Worm (Caenorhabditis elegans) whole organism, L4 larva: ENCODE results near the gene C07A12.18.
A peak's percentile ranks its signal among the peaks of the same experiment; 100 is the strongest.

Experiments used
- F49E8.2 ChIP-seq: sonication (generic microtip); optimal IDR thresholded peaks from 2 replicates; lab custom pipeline; 2016; ENCODE audit warnings: missing compliant biosample characterization, mild to moderate bottlenecking, missing genetic modification characterization, borderline replicate concordance
- T20F7.1 ChIP-seq: fragments of 200-800 bp; sonication (Bioruptor generic); optimal IDR thresholded peaks from 2 replicates; lab custom pipeline; 2018; ENCODE audit warnings: mild to moderate bottlenecking, missing genetic modification characterization, missing compliant biosample characterization
- T26A8.4 ChIP-seq: fragments of 200-800 bp; sonication (Bioruptor generic); IDR thresholded peaks from 2 replicates; pipeline ENCODE4 v1.3.6; 2022; ENCODE audit warnings: missing genetic modification characterization, missing compliant biosample characterization
- aha-1 ChIP-seq: fragments of 150-350 bp; peaks from one replicate; lab custom pipeline; 2014; ENCODE audit warnings: missing biosample characterization, missing genetic modification characterization
- aly-2 ChIP-seq: sonication (generic microtip); optimal IDR thresholded peaks from 2 replicates; lab custom pipeline; 2018; ENCODE audit warnings: missing biosample characterization, missing genetic modification characterization
- ama-1 ChIP-seq: fragments of 150-350 bp; optimal IDR thresholded peaks from 2 replicates; lab custom pipeline; 2014; ENCODE audit warnings: inconsistent platforms, mixed read lengths
- ceh-82 ChIP-seq: sonication (generic microtip); optimal IDR thresholded peaks from 2 replicates; lab custom pipeline; 2017; ENCODE audit warnings: missing biosample characterization, missing genetic modification characterization
- cey-2 ChIP-seq: sonication (generic microtip); optimal IDR thresholded peaks from 3 replicates; lab custom pipeline; 2017; ENCODE audit warnings: missing genetic modification characterization, mild to moderate bottlenecking, missing compliant biosample characterization, antibody characterized with exemption, borderline replicate concordance; ENCODE audit not compliant: insufficient read depth
- daf-12 ChIP-seq: fragments of 150-350 bp; optimal IDR thresholded peaks from 2 replicates; lab custom pipeline; 2014; ENCODE audit warnings: missing biosample characterization, missing genetic modification reagents, missing genetic modification characterization
- daf-16 ChIP-seq, 3 experiments: sonication (generic microtip); optimal IDR thresholded peaks; 2 replicates each; lab custom pipeline; 2016 to 2017; ENCODE audit warnings: missing genetic modification characterization in 3 of 3, missing genetic modification reagents in 3 of 3, mild to moderate bottlenecking in 2 of 3, missing compliant biosample characterization in 2 of 3, missing biosample characterization in 1 of 3, moderate library complexity in 1 of 3
- dve-1 ChIP-seq: sonication (generic microtip); optimal IDR thresholded peaks from 2 replicates; lab custom pipeline; 2017; ENCODE audit warnings: antibody characterized with exemption, mild to moderate bottlenecking, missing genetic modification characterization, missing compliant biosample characterization; ENCODE audit not compliant: insufficient read depth
- egl-43 ChIP-seq: fragments of 200-800 bp; sonication (Bioruptor generic); IDR thresholded peaks from 2 replicates; pipeline ENCODE4 v1.3.6; 2022; ENCODE audit warnings: missing genetic modification reagents, missing genetic modification characterization, missing compliant biosample characterization
- gei-8 ChIP-seq: fragments of 200-800 bp; sonication (Bioruptor generic); optimal IDR thresholded peaks from 2 replicates; lab custom pipeline; 2018; ENCODE audit warnings: mild to moderate bottlenecking, missing genetic modification characterization, missing compliant biosample characterization
- hif-1 ChIP-seq, 2 experiments: sonication (generic microtip); optimal IDR thresholded peaks; 2 replicates each; lab custom pipeline; 2016 to 2017; ENCODE audit warnings: missing compliant biosample characterization in 2 of 2, missing genetic modification characterization in 2 of 2, missing genetic modification reagents in 2 of 2, missing genotype in 2 of 2, mild to moderate bottlenecking in 1 of 2
- hlh-11 ChIP-seq: fragments of 200-800 bp; sonication (Bioruptor generic); optimal IDR thresholded peaks from 2 replicates; lab custom pipeline; 2018; ENCODE audit warnings: mild to moderate bottlenecking, missing genetic modification characterization, missing compliant biosample characterization
- hlh-30 ChIP-seq: sonication (generic microtip); optimal IDR thresholded peaks from 2 replicates; lab custom pipeline; 2017; ENCODE audit warnings: antibody characterized with exemption, mild to moderate bottlenecking, missing genetic modification characterization, missing compliant biosample characterization; ENCODE audit not compliant: insufficient read depth
- hmg-1.1 ChIP-seq: fragments of 200-800 bp; sonication (Bioruptor generic); IDR thresholded peaks from 2 replicates; pipeline ENCODE4 v1.3.6; 2022; ENCODE audit warnings: missing genetic modification reagents, missing genetic modification characterization, missing compliant biosample characterization
- lin-1 ChIP-seq: fragments of 200-800 bp; sonication (Bioruptor generic); IDR thresholded peaks from 2 replicates; pipeline ENCODE4 v1.3.6; 2022; ENCODE audit warnings: missing genetic modification reagents, missing genetic modification characterization, missing compliant biosample characterization
- lin-39 ChIP-seq: fragments of 150-350 bp; optimal IDR thresholded peaks from 2 replicates; lab custom pipeline; 2014; ENCODE audit warnings: missing biosample characterization, missing genetic modification reagents, missing genetic modification characterization
- lsy-2 ChIP-seq, 2 experiments: fragments of 150-350 bp in 1 of 2; sonication (generic microtip) in 1 of 2; optimal IDR thresholded peaks; 2 replicates each; lab custom pipeline; 2014 to 2017; ENCODE audit warnings: missing biosample characterization in 2 of 2, missing genetic modification characterization in 2 of 2
- mdl-1 ChIP-seq, 2 experiments: fragments of 150-350 bp in 1 of 2; sonication (generic microtip) in 1 of 2; optimal IDR thresholded peaks; 2 replicates each; lab custom pipeline; 2014 to 2017; ENCODE audit warnings: missing biosample characterization in 2 of 2, missing genetic modification characterization in 2 of 2
- mep-1 ChIP-seq: fragments of 150-350 bp; sonication (generic microtip); optimal IDR thresholded peaks from 3 replicates; lab custom pipeline; 2014; ENCODE audit warnings: missing biosample characterization, missing genetic modification characterization
- mes-2 ChIP-seq: sonication (generic microtip); optimal IDR thresholded peaks from 2 replicates; lab custom pipeline; 2016; ENCODE audit warnings: missing genotype, mild to moderate bottlenecking, missing genetic modification characterization, missing compliant biosample characterization; ENCODE audit not compliant: poor library complexity, severe bottlenecking
- mxl-3 ChIP-seq: fragments of 200-800 bp; sonication (Bioruptor generic); optimal IDR thresholded peaks from 2 replicates; lab custom pipeline; 2018; ENCODE audit warnings: mild to moderate bottlenecking, missing genetic modification characterization, missing compliant biosample characterization
- nhr-10 ChIP-seq: fragments of 150-350 bp; optimal IDR thresholded peaks from 2 replicates; lab custom pipeline; 2014; ENCODE audit warnings: missing biosample characterization, missing genetic modification characterization
- nhr-25 ChIP-seq: sonication (generic microtip); optimal IDR thresholded peaks from 2 replicates; lab custom pipeline; 2017; ENCODE audit warnings: missing genetic modification characterization, mild to moderate bottlenecking, missing compliant biosample characterization, antibody characterized with exemption, moderate library complexity, borderline replicate concordance; ENCODE audit not compliant: insufficient read depth
- nhr-28 ChIP-seq: fragments of 150-350 bp; optimal IDR thresholded peaks from 2 replicates; lab custom pipeline; 2014; ENCODE audit warnings: missing biosample characterization, missing genetic modification characterization
- nhr-48 ChIP-seq: sonication (generic microtip); optimal IDR thresholded peaks from 2 replicates; lab custom pipeline; 2016; ENCODE audit warnings: mild to moderate bottlenecking, missing genetic modification characterization, missing compliant biosample characterization
- nhr-6 ChIP-seq: fragments of 150-350 bp; optimal IDR thresholded peaks from 2 replicates; lab custom pipeline; 2014; ENCODE audit warnings: missing biosample characterization, missing genetic modification characterization
- rbr-2 ChIP-seq: sonication (generic microtip); optimal IDR thresholded peaks from 2 replicates; lab custom pipeline; 2016; ENCODE audit warnings: missing genotype, missing genetic modification characterization, missing compliant biosample characterization
- sdz-12 ChIP-seq: fragments of 200-800 bp; sonication (Bioruptor generic); optimal IDR thresholded peaks from 2 replicates; lab custom pipeline; 2018; ENCODE audit warnings: mild to moderate bottlenecking, missing genetic modification characterization, missing compliant biosample characterization
- snpc-4 ChIP-seq: fragments of 150-350 bp; optimal IDR thresholded peaks from 2 replicates; lab custom pipeline; 2014; ENCODE audit warnings: missing biosample characterization, missing genetic modification characterization
- spr-3 ChIP-seq: fragments of 200-800 bp; sonication (Bioruptor generic); optimal IDR thresholded peaks from 2 replicates; lab custom pipeline; 2018; ENCODE audit warnings: mild to moderate bottlenecking, missing genetic modification characterization, missing compliant biosample characterization
- tra-1 ChIP-seq: fragments of 200-800 bp; sonication (Bioruptor generic); IDR thresholded peaks from 2 replicates; pipeline ENCODE4 v1.3.6; 2022; ENCODE audit warnings: missing genetic modification reagents, missing genetic modification characterization, missing compliant biosample characterization
- unc-130 ChIP-seq: sonication (generic microtip); optimal IDR thresholded peaks from 2 replicates; lab custom pipeline; 2016; ENCODE audit warnings: missing genetic modification reagents, missing genetic modification characterization, missing compliant biosample characterization
- unc-39 ChIP-seq: sonication (generic microtip); optimal IDR thresholded peaks from 2 replicates; lab custom pipeline; 2017; ENCODE audit warnings: missing biosample characterization, missing genetic modification characterization
- unc-62 ChIP-seq, 3 experiments: fragments of 150-350 bp in 1 of 3; sonication (generic microtip); optimal IDR thresholded peaks in 2 of 3; peaks in 1 of 3; 1 replicate in 1 of 3; 2 replicates in 2 of 3; lab custom pipeline; 2014 to 2017; ENCODE audit warnings: missing biosample characterization in 3 of 3, missing genetic modification characterization in 3 of 3, missing genetic modification reagents in 3 of 3, missing genotype in 1 of 3
- zag-1 ChIP-seq: fragments of 150-350 bp; optimal IDR thresholded peaks from 2 replicates; lab custom pipeline; 2014; ENCODE audit warnings: missing biosample characterization, missing genetic modification characterization

Gene C07A12.18

DNA sequence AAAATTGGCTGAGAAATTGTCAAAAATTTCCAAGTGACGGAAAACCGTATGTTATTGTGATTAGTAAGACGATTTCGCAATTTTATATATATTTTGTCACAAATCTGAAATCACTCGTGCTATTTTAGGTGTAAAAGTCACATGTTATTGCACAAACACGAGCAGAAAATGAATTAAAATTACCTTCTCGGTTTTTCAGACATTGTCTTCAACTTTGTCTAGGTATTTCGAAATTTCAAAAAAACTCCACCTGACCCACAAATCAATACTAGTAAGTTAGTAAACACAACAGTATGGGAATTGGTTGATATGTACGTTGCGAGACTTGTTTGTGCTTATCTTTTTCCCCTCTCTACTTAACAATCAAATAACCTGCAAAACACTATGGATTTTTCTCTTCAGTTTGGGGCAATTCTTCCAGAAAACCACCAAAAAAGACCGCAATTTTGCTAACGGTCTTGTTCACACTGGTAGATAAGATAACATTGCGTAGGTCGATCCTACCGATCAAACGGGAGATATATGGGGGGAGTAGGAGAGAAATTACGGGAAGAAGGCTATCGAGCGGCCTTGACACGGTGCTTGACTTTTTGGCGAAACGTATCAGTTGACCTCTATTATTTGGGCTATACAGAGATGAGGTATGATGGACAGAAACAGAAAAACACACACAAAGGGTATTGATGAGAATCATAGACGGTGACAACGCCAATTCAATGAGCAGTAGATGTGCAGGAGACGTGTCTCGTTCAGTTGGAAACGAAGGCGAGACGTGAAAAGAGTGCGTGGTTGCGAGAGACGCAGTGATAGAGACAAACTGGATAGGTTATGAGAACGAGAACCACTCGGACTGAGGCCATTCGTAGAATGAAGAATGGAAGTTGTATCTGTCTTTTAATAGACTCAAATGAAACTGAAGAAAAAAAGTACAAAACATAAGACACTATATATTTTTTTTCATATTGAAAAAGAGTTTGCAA, 27.6 kb downstream of the C07A12.18 start, which contains the start of gene C07A12.7:
Gene C07A12.7 (minus strand): TSS at position 308 of the 980 bp plus-strand sequence.
- TF ChIP-seq gei-8 (GFP tag; lab: Kevin White, UChicago) (no peak), lsy-2 (tag; optimal IDR thresholded peaks at IDR 0.05; lab: Kevin White, UChicago) (peak in 1 of 2 experiments; percentile 25), spr-3 (GFP tag; lab: Kevin White, UChicago) (peak; percentile 48), daf-12 (tag; lab: Kevin White, UChicago) (no peak), nhr-25 (tag; lab: Kevin White, UChicago) (peak; percentile 71), hlh-30 (peak; percentile 16), hmg-1.1 (GFP tag; lab: Robert Waterston, UW) (peak; percentile 34), rbr-2 (peak; percentile 10), daf-16 (GFP tag; optimal IDR thresholded peaks at IDR 0.05; lab: Kevin White, UChicago) (no peak), daf-16 (tag; optimal IDR thresholded peaks at IDR 0.05; lab: Kevin White, UChicago) (peak; percentile 42), dve-1 (tag; lab: Kevin White, UChicago) (peak; percentile 28), unc-62 (GFP tag; optimal IDR thresholded peaks at IDR 0.05 in 1 of 2; lab: Kevin White, UChicago) (peak in 1 of 2 experiments; percentile 72), unc-62 (tag; optimal IDR thresholded peaks at IDR 0.05; lab: Kevin White, UChicago) (no peak), egl-43 (no peak), aha-1 (tag; lab: Kevin White, UChicago) (peak; percentile 68), ceh-82 (tag; lab: Kevin White, UChicago) (no peak), mes-2 (tag; lab: Kevin White, UChicago) (peak; percentile 30)
- TF ChIP-seq, all 104 proteins: peak for 11

DNA sequence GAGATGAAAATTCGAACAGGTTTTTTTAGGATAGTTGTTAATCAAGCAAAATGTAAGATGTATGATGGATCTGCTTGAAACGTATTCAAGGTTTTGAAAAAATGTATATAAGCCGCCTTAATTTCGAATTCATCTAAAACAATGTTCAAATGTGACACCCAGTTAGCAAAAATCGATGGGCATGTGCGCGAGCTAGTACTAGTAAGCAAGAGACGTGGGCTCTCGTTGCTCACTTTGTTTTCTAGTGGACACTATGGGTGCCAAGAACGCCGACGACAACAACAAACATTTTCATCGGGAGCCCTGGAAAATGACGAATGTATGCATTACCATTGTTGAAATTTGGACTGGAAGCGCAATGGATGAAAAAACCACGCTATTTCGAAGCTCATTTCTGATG, 28.5 kb downstream of the C07A12.18 start:
- peak in 1 of 2 experiments; percentile 85 for TF ChIP-seq unc-62 (GFP tag; optimal IDR thresholded peaks at IDR 0.05 in 1 of 2; lab: Kevin White, UChicago)
- TF ChIP-seq unc-62 (tag; optimal IDR thresholded peaks at IDR 0.05; lab: Kevin White, UChicago): no peak
- TF ChIP-seq ama-1 (lab: Kevin White, UChicago): no peak
- peak; percentile 18 for TF ChIP-seq hlh-30
- peak in 1 of 2 experiments; percentile 27 for TF ChIP-seq mdl-1 (tag; optimal IDR thresholded peaks at IDR 0.05; lab: Kevin White, UChicago)
- no peak for TF ChIP-seq aly-2
- no peak for TF ChIP-seq nhr-48 (tag; lab: Kevin White, UChicago)

DNA sequence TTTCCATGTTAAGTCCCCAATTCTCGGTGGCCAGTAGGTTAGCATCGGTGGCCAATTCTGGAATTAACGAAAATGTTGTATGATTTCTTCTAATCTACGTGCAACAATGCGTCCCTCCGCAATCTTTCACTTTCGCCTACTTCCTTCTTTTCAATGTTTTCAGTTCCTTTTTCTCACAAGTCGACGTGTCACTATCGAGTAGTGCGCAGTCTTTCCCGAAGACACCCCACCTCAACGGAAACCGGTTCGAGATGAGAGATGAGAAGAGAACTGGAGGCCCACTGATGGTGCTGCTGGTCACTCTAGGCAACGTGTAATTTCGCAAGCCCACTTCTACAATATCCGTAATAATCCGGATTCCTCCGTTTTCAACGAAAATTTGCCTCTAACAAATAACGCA, 29.7 kb downstream of the C07A12.18 start:
- TF ChIP-seq mxl-3 (GFP tag; lab: Kevin White, UChicago) (peak; percentile 82), mdl-1 (tag; optimal IDR thresholded peaks at IDR 0.05; lab: Kevin White, UChicago) (peak in 1 of 2 experiments; percentile 52), nhr-48 (tag; lab: Kevin White, UChicago) (no peak), hif-1 (tag; optimal IDR thresholded peaks at IDR 0.05; lab: Kevin White, UChicago) (no peak), snpc-4 (tag; lab: Kevin White, UChicago) (no peak), lin-1 (GFP tag; lab: Robert Waterston, UW) (no peak), zag-1 (tag; lab: Kevin White, UChicago) (no peak), nhr-10 (tag; lab: Kevin White, UChicago) (peak; percentile 10), spr-3 (GFP tag; lab: Kevin White, UChicago) (peak; percentile 29), daf-12 (tag; lab: Kevin White, UChicago) (no peak), nhr-28 (tag; lab: Kevin White, UChicago) (peak; percentile 59), aha-1 (tag; lab: Kevin White, UChicago) (peak; percentile 83), F49E8.2 (tag; lab: Kevin White, UChicago) (no peak), hlh-11 (tag; lab: Kevin White, UChicago) (peak; percentile 49), aly-2 (no peak), unc-62 (GFP tag; optimal IDR thresholded peaks at IDR 0.05 in 1 of 2; lab: Kevin White, UChicago) (peak in 1 of 2 experiments; percentile 16), unc-62 (tag; optimal IDR thresholded peaks at IDR 0.05; lab: Kevin White, UChicago) (no peak)

DNA sequence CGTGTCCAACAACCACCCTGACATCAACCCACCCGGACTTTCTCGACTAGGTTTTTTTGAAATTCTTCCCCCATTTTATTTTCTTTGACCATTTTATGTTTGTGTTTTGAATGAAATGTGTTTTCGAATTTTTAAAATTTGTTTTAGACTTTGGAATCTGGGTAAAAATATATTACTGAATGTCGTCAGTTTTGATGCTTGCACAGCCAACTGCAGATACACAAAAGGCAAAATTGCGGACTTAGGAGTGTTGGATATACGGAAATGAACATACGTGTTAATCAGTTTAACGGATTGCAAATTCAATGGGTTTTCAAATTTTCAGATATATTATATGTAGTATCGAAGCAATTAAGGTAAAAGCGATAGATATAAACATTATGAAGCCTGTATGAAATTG, 32.9 kb downstream of the C07A12.18 start:
- peak; percentile 43 for TF ChIP-seq mep-1 (tag; lab: Kevin White, UChicago)
- no peak for TF ChIP-seq sdz-12
- TF ChIP-seq T20F7.1 (GFP tag; lab: Kevin White, UChicago): peak; percentile 12
- no peak for TF ChIP-seq mdl-1 (tag; optimal IDR thresholded peaks at IDR 0.05; lab: Kevin White, UChicago)
- TF ChIP-seq nhr-28 (tag; lab: Kevin White, UChicago): no peak
- TF ChIP-seq mes-2 (tag; lab: Kevin White, UChicago): peak; percentile 46
- TF ChIP-seq unc-39 (tag; lab: Kevin White, UChicago): no peak
- no peak for TF ChIP-seq unc-130 (GFP tag; lab: Kevin White, UChicago)
- TF ChIP-seq hlh-30: peak; percentile 23
- TF ChIP-seq cey-2 (tag; lab: Kevin White, UChicago): no peak
- no peak for TF ChIP-seq tra-1 (GFP tag; lab: Robert Waterston, UW)
- no peak for TF ChIP-seq lin-39
- no peak for TF ChIP-seq F49E8.2 (tag; lab: Kevin White, UChicago)
- peak; percentile 61 for TF ChIP-seq nhr-6 (tag; lab: Kevin White, UChicago)
- no peak for TF ChIP-seq T26A8.4 (GFP tag; lab: Robert Waterston, UW)
